Fruit fly (Drosophila melanogaster) whole organism, adult: ENCODE results near the gene Muc18B.

ENCODE experiments used
- CG11617 ChIP-seq: fragments of 200-800 bp; sonication (Bioruptor generic); optimal IDR thresholded peaks from 2 replicates; lab custom pipeline; 2017; ENCODE audit warnings: mild to moderate bottlenecking, missing biosample characterization, missing genetic modification reagents, missing genetic modification characterization
- CG12768 ChIP-seq: fragments of 200-800 bp; sonication (Bioruptor generic); optimal IDR thresholded peaks from 2 replicates; lab custom pipeline; 2017; ENCODE audit warnings: missing biosample characterization, missing genetic modification characterization, mild to moderate bottlenecking, moderate library complexity, missing genetic modification reagents
- CG14711 ChIP-seq: fragments of 200-800 bp; sonication (Bioruptor generic); optimal IDR thresholded peaks from 2 replicates; lab custom pipeline; 2018; ENCODE audit warnings: missing biosample characterization, mild to moderate bottlenecking, missing genetic modification characterization, moderate library complexity
- CG1620 ChIP-seq: fragments of 200-800 bp; sonication (Bioruptor generic); optimal IDR thresholded peaks from 2 replicates; lab custom pipeline; 2016; ENCODE audit warnings: missing biosample characterization, missing genetic modification characterization
- CG33017 ChIP-seq: fragments of 200-800 bp; sonication (Bioruptor generic); optimal IDR thresholded peaks from 2 replicates; lab custom pipeline; 2018; ENCODE audit warnings: missing biosample characterization, mild to moderate bottlenecking, missing genetic modification characterization, moderate library complexity
- CG5204 ChIP-seq: fragments of 200-800 bp; sonication (Bioruptor generic); optimal IDR thresholded peaks from 2 replicates; lab custom pipeline; 2016; ENCODE audit warnings: missing biosample characterization, missing genetic modification characterization
- CG7045 ChIP-seq: fragments of 200-800 bp; sonication (Bioruptor generic); optimal IDR thresholded peaks from 2 replicates; lab custom pipeline; 2017; ENCODE audit warnings: missing biosample characterization, mild to moderate bottlenecking, missing genetic modification characterization
- CG7101 ChIP-seq: fragments of 200-800 bp; sonication (Bioruptor generic); optimal IDR thresholded peaks from 2 replicates; lab custom pipeline; 2018; ENCODE audit warnings: missing biosample characterization, mild to moderate bottlenecking, missing genetic modification characterization, moderate library complexity
- Clk ChIP-seq: fragments of 200-800 bp; sonication (Bioruptor generic); optimal IDR thresholded peaks from 2 replicates; lab custom pipeline; 2017; ENCODE audit warnings: missing biosample characterization, missing genetic modification characterization
- Crg-1 ChIP-seq: fragments of 200-800 bp; sonication (Bioruptor generic); optimal IDR thresholded peaks from 2 replicates; lab custom pipeline; 2016; ENCODE audit warnings: missing biosample characterization, missing genetic modification characterization
- Hr96 ChIP-seq: fragments of 200-800 bp; sonication (Bioruptor generic); optimal IDR thresholded peaks from 2 replicates; lab custom pipeline; 2016; ENCODE audit warnings: missing biosample characterization, missing genetic modification characterization
- Mnt ChIP-seq: fragments of 200-800 bp; sonication (Bioruptor generic); optimal IDR thresholded peaks from 2 replicates; lab custom pipeline; 2016; ENCODE audit warnings: missing biosample characterization, mild to moderate bottlenecking, missing genetic modification characterization
- bab1 ChIP-seq: fragments of 200-800 bp; sonication (Bioruptor generic); optimal IDR thresholded peaks from 3 replicates; lab custom pipeline; 2019; ENCODE audit warnings: missing biosample characterization, mild to moderate bottlenecking, missing genetic modification characterization, moderate library complexity
- cic ChIP-seq: fragments of 200-800 bp; sonication (Bioruptor generic); optimal IDR thresholded peaks from 2 replicates; lab custom pipeline; 2017; ENCODE audit warnings: missing biosample characterization, mild to moderate bottlenecking, missing genetic modification characterization, moderate library complexity
- cnc ChIP-seq, 2 experiments: fragments of >200 bp; optimal IDR thresholded peaks; 2 replicates each; lab custom pipeline; 2017
- kay ChIP-seq: fragments of 200-800 bp; sonication (Bioruptor generic); peaks from one replicate; lab custom pipeline; 2016; ENCODE audit warnings: missing biosample characterization, missing genetic modification characterization, borderline replicate concordance
- ovo ChIP-seq: fragments of 200-800 bp; sonication (Bioruptor generic); optimal IDR thresholded peaks from 2 replicates; lab custom pipeline; 2016; ENCODE audit warnings: missing biosample characterization, missing genetic modification characterization
- pad ChIP-seq: fragments of 200-800 bp; sonication (Bioruptor generic); optimal IDR thresholded peaks from 3 replicates; lab custom pipeline; 2017; ENCODE audit warnings: missing biosample characterization, missing genetic modification characterization, mild to moderate bottlenecking, moderate library complexity, missing genetic modification reagents
- tj ChIP-seq: fragments of 200-800 bp; sonication (Bioruptor generic); optimal IDR thresholded peaks from 3 replicates; lab custom pipeline; 2017; ENCODE audit warnings: missing biosample characterization, mild to moderate bottlenecking, missing genetic modification characterization, moderate library complexity
- toe ChIP-seq: fragments of 200-800 bp; sonication (Bioruptor generic); optimal IDR thresholded peaks from 2 replicates; lab custom pipeline; 2016; ENCODE audit warnings: missing biosample characterization, missing genetic modification characterization

The Muc18B gene

DNA sequence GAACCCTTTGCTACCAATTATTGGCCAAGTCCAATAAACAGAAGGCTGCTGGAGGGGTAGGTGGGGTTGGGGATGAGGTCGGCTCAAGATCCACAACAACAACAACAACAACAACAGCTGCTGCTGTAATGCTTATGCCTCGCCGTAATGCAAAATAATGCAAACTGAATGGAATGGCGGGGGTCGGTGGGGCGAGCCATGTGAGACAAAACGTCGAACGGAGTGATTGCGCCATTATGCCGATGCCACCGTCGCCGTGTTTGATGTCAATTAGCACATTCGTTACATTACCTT is 45.3 kb downstream of the Muc18B start:
- TF ChIP-seq Hr96 (GFP tag; lab: Kevin White, UChicago): no peak
- no peak for TF ChIP-seq bab1
- TF ChIP-seq CG33017 (tag; lab: Kevin White, UChicago): no peak
- TF ChIP-seq ovo (GFP tag; lab: Kevin White, UChicago): peak; percentile 48
- TF ChIP-seq Clk (GFP tag; lab: Kevin White, UChicago): no peak
- TF ChIP-seq CG14711 (tag; lab: Kevin White, UChicago): no peak
- no peak for TF ChIP-seq CG12768
- no peak for TF ChIP-seq CG1620 (GFP tag; lab: Kevin White, UChicago)
- TF ChIP-seq CG7101 (tag; lab: Kevin White, UChicago): no peak
- TF ChIP-seq cic (GFP tag; lab: Kevin White, UChicago): no peak
- no peak for TF ChIP-seq pad (GFP tag; lab: Kevin White, UChicago)
- TF ChIP-seq CG7045 (GFP tag; lab: Kevin White, UChicago): no peak
- TF ChIP-seq CG5204: no peak
- TF ChIP-seq CG11617 (GFP tag; lab: Kevin White, UChicago): no peak
- no peak for TF ChIP-seq kay
- no peak for TF ChIP-seq Crg-1 (GFP tag; lab: Kevin White, UChicago)
- TF ChIP-seq cnc (optimal IDR thresholded peaks at IDR 0.05; lab: Kevin White, UChicago): no peak
- peak; percentile 30 for TF ChIP-seq Mnt (GFP tag; lab: Kevin White, UChicago)
- TF ChIP-seq toe (GFP tag; lab: Kevin White, UChicago): no peak
- peak; percentile 46 for TF ChIP-seq tj

DNA sequence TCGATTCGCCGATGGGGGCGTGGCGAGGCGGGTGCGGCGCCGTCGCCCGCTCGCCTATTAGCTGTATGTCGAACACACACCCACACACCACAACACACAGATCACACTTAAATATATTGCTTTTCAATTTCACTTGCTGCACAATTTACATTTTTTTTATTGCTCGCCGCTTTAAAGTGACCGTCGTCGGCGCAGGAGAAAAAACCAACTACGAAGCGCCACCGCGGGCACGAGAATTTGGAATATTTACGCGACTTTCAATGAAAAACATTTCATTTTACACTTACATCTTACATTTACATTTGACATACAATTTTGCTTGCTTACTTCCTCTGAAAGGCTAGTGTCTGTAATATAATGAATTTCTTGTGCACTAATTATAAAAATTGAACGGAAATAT is 45.8 kb downstream of the Muc18B start, which contains the start of gene rictor:
TSS of gene rictor (minus strand) at position 170 of the 400 bp plus-strand sequence.
- TF ChIP-seq CG7101 (tag; lab: Kevin White, UChicago) (no peak), CG7045 (GFP tag; lab: Kevin White, UChicago) (no peak), toe (GFP tag; lab: Kevin White, UChicago) (no peak), Crg-1 (GFP tag; lab: Kevin White, UChicago) (no peak), kay (no peak), CG14711 (tag; lab: Kevin White, UChicago) (no peak), cnc (optimal IDR thresholded peaks at IDR 0.05; lab: Kevin White, UChicago) (no peak), tj (no peak), pad (GFP tag; lab: Kevin White, UChicago) (no peak), cic (GFP tag; lab: Kevin White, UChicago) (no peak)

DNA sequence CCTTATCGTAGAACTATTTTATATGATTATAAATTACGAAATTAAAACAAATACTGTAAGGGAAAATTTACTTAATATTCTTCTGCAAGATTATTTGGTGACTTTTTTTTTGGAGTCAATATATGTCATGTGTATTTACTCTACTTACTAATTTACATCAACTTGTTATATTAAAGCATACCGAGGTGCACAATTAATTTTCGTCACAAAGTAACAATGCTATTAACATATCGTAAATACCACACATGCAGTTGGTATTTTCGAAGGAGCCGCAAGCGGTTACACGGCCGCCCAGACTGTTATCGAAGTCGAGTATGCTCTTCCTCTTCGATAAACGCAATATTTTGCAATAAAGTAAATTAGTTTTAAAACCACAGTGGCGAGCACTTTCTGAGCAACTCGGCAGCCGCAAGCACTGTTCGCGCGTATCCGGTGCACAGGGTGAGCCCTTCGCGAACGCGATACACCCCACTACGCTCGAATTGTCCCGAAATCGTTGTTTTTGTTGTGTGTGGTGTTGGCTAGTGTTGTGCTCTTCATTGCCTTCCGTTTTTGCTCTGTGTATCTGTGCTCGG is 46.3 kb downstream of the Muc18B start, which contains the start of gene Vav:
TSS of gene Vav (plus strand) at position 293 of the 575 bp plus-strand sequence.
- no peak for TF ChIP-seq CG7045 (GFP tag; lab: Kevin White, UChicago)
- peak; percentile 52 for TF ChIP-seq bab1
- peak; percentile 15 for TF ChIP-seq tj

dm6 chrX:19262553-19262952 is 47.2 kb downstream of the Muc18B start:
- TF ChIP-seq toe (GFP tag; lab: Kevin White, UChicago) (no peak), CG7101 (tag; lab: Kevin White, UChicago) (peak; percentile 15), CG5204 (no peak), CG14711 (tag; lab: Kevin White, UChicago) (no peak), cnc (optimal IDR thresholded peaks at IDR 0.05; lab: Kevin White, UChicago) (no peak), cic (GFP tag; lab: Kevin White, UChicago) (no peak), CG11617 (GFP tag; lab: Kevin White, UChicago) (no peak), CG33017 (tag; lab: Kevin White, UChicago) (no peak), Crg-1 (GFP tag; lab: Kevin White, UChicago) (no peak), ovo (GFP tag; lab: Kevin White, UChicago) (no peak), CG7045 (GFP tag; lab: Kevin White, UChicago) (no peak), bab1 (peak; percentile 41)

DNA sequence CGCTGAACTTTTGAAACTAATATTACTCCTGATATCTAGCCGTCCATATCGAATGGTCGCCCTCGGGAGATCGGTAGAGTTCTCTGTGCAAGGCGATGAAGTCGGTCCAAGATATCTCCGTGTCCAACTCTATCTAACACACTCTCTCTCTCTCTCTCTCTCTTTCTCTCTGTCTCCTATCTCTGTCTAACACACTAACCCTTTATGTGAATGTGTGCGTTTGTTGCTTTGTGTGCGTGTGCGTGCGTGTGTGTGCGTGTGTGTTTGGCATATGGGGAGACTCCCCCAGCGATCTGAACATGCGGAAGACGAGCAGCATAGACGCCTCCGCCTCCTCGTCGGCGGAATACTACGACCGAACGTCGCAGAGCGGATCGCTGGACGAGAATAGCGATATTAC is 49.1 kb downstream of the Muc18B start:
- TF ChIP-seq bab1 (no peak), CG14711 (tag; lab: Kevin White, UChicago) (no peak), toe (GFP tag; lab: Kevin White, UChicago) (no peak), cic (GFP tag; lab: Kevin White, UChicago) (no peak), Clk (GFP tag; lab: Kevin White, UChicago) (no peak), CG7101 (tag; lab: Kevin White, UChicago) (no peak), pad (GFP tag; lab: Kevin White, UChicago) (no peak), CG12768 (no peak), CG33017 (tag; lab: Kevin White, UChicago) (no peak), CG5204 (no peak), CG7045 (GFP tag; lab: Kevin White, UChicago) (no peak), CG11617 (GFP tag; lab: Kevin White, UChicago) (no peak), Crg-1 (GFP tag; lab: Kevin White, UChicago) (no peak), kay (no peak), ovo (GFP tag; lab: Kevin White, UChicago) (no peak), tj (no peak), Hr96 (GFP tag; lab: Kevin White, UChicago) (no peak), CG1620 (GFP tag; lab: Kevin White, UChicago) (no peak), cnc (optimal IDR thresholded peaks at IDR 0.05; lab: Kevin White, UChicago) (no peak)

DNA sequence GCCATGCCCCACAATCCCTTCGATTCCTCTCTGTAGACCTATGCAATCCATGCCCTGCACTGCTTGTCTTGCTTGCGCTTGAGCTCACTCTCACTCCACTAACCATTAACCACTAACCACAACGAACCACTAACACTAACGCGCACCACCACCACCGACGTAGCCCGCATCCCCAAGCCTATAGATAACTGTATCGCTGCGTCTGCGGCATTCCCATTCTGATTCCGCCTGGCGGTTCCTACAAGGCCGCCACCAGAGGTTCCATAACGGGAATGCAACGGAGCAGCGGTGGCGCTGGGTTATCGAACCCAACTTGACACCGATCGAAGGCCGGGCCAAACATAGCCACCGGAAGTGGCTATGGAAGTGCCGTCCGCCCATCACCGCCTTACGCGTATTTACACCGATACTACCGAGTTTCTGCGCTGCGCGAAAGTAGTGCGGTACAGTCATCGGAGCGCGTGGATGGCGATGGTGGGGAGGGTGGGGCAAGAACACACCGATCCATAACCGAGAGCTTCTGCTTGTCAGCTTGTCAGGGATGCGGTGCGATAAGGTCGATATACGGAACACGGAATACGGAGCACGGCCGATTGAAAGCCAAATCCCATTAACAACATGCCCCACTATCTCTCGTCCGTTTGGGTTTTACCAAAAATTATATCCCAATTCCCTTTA is 50.6 kb downstream of the Muc18B start:
- TF ChIP-seq CG7101 (tag; lab: Kevin White, UChicago) (no peak), Mnt (GFP tag; lab: Kevin White, UChicago) (peak; percentile 18)
